Fruit fly (Drosophila melanogaster): Measurements from ENCODE around the gene Septin2.

Septin2 gene

dm6 chr3R:20579816-20580215 lies 8.3 kb downstream of the Septin2 start, which contains the start of the genes EloB and Srp14:
Gene EloB, minus strand, starts transcription at chr3R:20579850.
Gene Srp14, plus strand, starts transcription at chr3R:20580115.
- no peak for TF ChIP-seq CG8478 (optimal IDR thresholded peaks at IDR 0.05)
- TF ChIP-seq CTCF (optimal IDR thresholded peaks at IDR 0.05): no peak

dm6 chr3R:20576789-20577188 lies 11.4 kb downstream of the Septin2 start, which contains the start of the genes TFAM and CG5412:
Gene TFAM, minus strand, starts transcription at chr3R:20577010.
Gene CG5412, plus strand, starts transcription at chr3R:20577053.
- TF ChIP-seq CG8478 (optimal IDR thresholded peaks at IDR 0.05) (no peak), CTCF (optimal IDR thresholded peaks at IDR 0.05) (peak in 1 of 2 experiments; percentile 31)

dm6 chr3R:20574535-20574980 lies 13.6 kb downstream of the Septin2 start:
- TF ChIP-seq CTCF (optimal IDR thresholded peaks at IDR 0.05) (no peak), CG8478 (optimal IDR thresholded peaks at IDR 0.05) (no peak)

- TF ChIP-seq CG8478 (optimal IDR thresholded peaks at IDR 0.05) (no peak), CTCF (optimal IDR thresholded peaks at IDR 0.05) (no peak)
Observed at dm6 chr3R:20573326-20573725, 14.8 kb downstream of the Septin2 start.

dm6 chr3R:20567507-20568222 lies 20.5 kb downstream of the Septin2 start:
- TF ChIP-seq CG8478 (optimal IDR thresholded peaks at IDR 0.05): no peak
- no peak for TF ChIP-seq CTCF (optimal IDR thresholded peaks at IDR 0.05)

- TF ChIP-seq CG8478 (optimal IDR thresholded peaks at IDR 0.05): no peak
Observed at dm6 chr3R:20565546-20565948, 22.6 kb downstream of the Septin2 start.

- TF ChIP-seq CTCF (optimal IDR thresholded peaks at IDR 0.05) (no peak), CG8478 (optimal IDR thresholded peaks at IDR 0.05) (no peak)
Observed at dm6 chr3R:20563830-20564421, 24.2 kb downstream of the Septin2 start, which contains the start of gene CG10877. Gene CG10877, minus strand, starts transcription at chr3R:20564067.

- TF ChIP-seq CTCF (optimal IDR thresholded peaks at IDR 0.05): no peak
- TF ChIP-seq CG8478 (optimal IDR thresholded peaks at IDR 0.05): no peak
Observed at dm6 chr3R:20560668-20561226, 27.4 kb downstream of the Septin2 start, which contains the start of gene CG5191. Gene CG5191, plus strand, starts transcription at chr3R:20560865.

- no peak for TF ChIP-seq CTCF (optimal IDR thresholded peaks at IDR 0.05)
- no peak for TF ChIP-seq CG8478 (optimal IDR thresholded peaks at IDR 0.05)
Observed at dm6 chr3R:20560019-20560667, 28.0 kb downstream of the Septin2 start, which contains the start of gene CG15922. Gene CG15922, minus strand, starts transcription at chr3R:20560280.

- no peak for TF ChIP-seq CG8478 (optimal IDR thresholded peaks at IDR 0.05)
- no peak for TF ChIP-seq CTCF (optimal IDR thresholded peaks at IDR 0.05)
Observed at dm6 chr3R:20558106-20558489, 30.1 kb downstream of the Septin2 start.

dm6 chr3R:20557415-20558105 lies 30.6 kb downstream of the Septin2 start, which contains the start of the genes DPCoAC and CG5180:
Gene DPCoAC, minus strand, starts transcription at chr3R:20557667.
Gene CG5180, plus strand, starts transcription at chr3R:20557930.
- TF ChIP-seq CG8478 (optimal IDR thresholded peaks at IDR 0.05) (no peak), CTCF (optimal IDR thresholded peaks at IDR 0.05) (peak; percentile 58 to 66)

dm6 chr3R:20557114-20557414 lies 31.1 kb downstream of the Septin2 start:
- no peak for TF ChIP-seq CG8478 (optimal IDR thresholded peaks at IDR 0.05)
- no peak for TF ChIP-seq CTCF (optimal IDR thresholded peaks at IDR 0.05)

- TF ChIP-seq CTCF (optimal IDR thresholded peaks at IDR 0.05): no peak
- TF ChIP-seq CG8478 (optimal IDR thresholded peaks at IDR 0.05): no peak
Observed at dm6 chr3R:20556281-20557113, 31.7 kb downstream of the Septin2 start.
